Worm (Caenorhabditis elegans) whole organism, young adult: ENCODE results near the gene T26C5.3.

Experiments
- B0035.1 ChIP-seq: sonication (generic microtip); optimal IDR thresholded peaks from 2 replicates; lab custom pipeline; 2016; ENCODE audit warnings: missing genetic modification characterization, mild to moderate bottlenecking, missing compliant biosample characterization, missing genotype, missing genetic modification reagents
- F23B12.7 ChIP-seq: sonication (generic microtip); optimal IDR thresholded peaks from 2 replicates; lab custom pipeline; 2017; ENCODE audit warnings: missing genetic modification characterization, mild to moderate bottlenecking, missing compliant biosample characterization, antibody characterized with exemption, moderate library complexity; ENCODE audit not compliant: insufficient read depth
- F37B4.10 ChIP-seq: fragments of 200-800 bp; sonication (Bioruptor generic); IDR thresholded peaks from 2 replicates; pipeline ENCODE4 v1.3.6; 2022; ENCODE audit warnings: missing genetic modification characterization, missing compliant biosample characterization
- F52B5.7 ChIP-seq: sonication (generic microtip); optimal IDR thresholded peaks from 2 replicates; lab custom pipeline; 2016; ENCODE audit warnings: mild to moderate bottlenecking, missing genetic modification characterization, missing compliant biosample characterization
- F55B11.4 ChIP-seq: sonication (generic microtip); optimal IDR thresholded peaks from 2 replicates; lab custom pipeline; 2016; ENCODE audit warnings: missing compliant biosample characterization, missing genetic modification characterization, borderline replicate concordance; ENCODE audit not compliant: insufficient read depth
- Y53G8AR.9 ChIP-seq: fragments of 200-800 bp; sonication (Bioruptor generic); conservative IDR thresholded peaks from 2 replicates; pipeline ENCODE4 v1.3.6; 2022; ENCODE audit warnings: missing genetic modification reagents, missing genetic modification characterization, missing compliant biosample characterization
- Y56A3A.18 ChIP-seq: fragments of 200-800 bp; sonication (Bioruptor generic); IDR thresholded peaks from 2 replicates; pipeline ENCODE4 v1.3.6; 2022; ENCODE audit warnings: missing genetic modification reagents, missing genetic modification characterization, missing compliant biosample characterization
- atf-7 ChIP-seq: sonication (generic microtip); optimal IDR thresholded peaks from 2 replicates; lab custom pipeline; 2017; ENCODE audit warnings: mild to moderate bottlenecking, missing genetic modification characterization, missing compliant biosample characterization
- ceh-100 ChIP-seq: fragments of 200-800 bp; sonication (Bioruptor generic); IDR thresholded peaks from 2 replicates; pipeline ENCODE4 v1.3.6; 2022; ENCODE audit warnings: missing genetic modification reagents, missing genetic modification characterization, missing compliant biosample characterization
- ceh-27 ChIP-seq: fragments of 200-800 bp; sonication (Bioruptor generic); optimal IDR thresholded peaks from 2 replicates; lab custom pipeline; 2018; ENCODE audit warnings: mild to moderate bottlenecking, missing genetic modification characterization, moderate library complexity, missing compliant biosample characterization
- ceh-40 ChIP-seq: fragments of 200-800 bp; sonication (Bioruptor generic); IDR thresholded peaks from 2 replicates; pipeline ENCODE4 v1.3.6; 2022; ENCODE audit warnings: missing genetic modification characterization, missing compliant biosample characterization
- ceh-79 ChIP-seq: sonication (generic microtip); optimal IDR thresholded peaks from 2 replicates; lab custom pipeline; 2017; ENCODE audit warnings: mild to moderate bottlenecking, missing genetic modification characterization, missing compliant biosample characterization
- gei-17 ChIP-seq: fragments of 200-800 bp; sonication (Bioruptor generic); optimal IDR thresholded peaks from 2 replicates; lab custom pipeline; 2018; ENCODE audit warnings: mild to moderate bottlenecking, missing genetic modification characterization, missing compliant biosample characterization
- hmg-1.2 ChIP-seq: fragments of 200-800 bp; sonication (Bioruptor generic); IDR thresholded peaks from 2 replicates; pipeline ENCODE4 v1.3.6; 2022; ENCODE audit warnings: missing genetic modification reagents, missing genetic modification characterization, missing compliant biosample characterization
- let-607 ChIP-seq, 2 experiments: fragments of 200-800 bp in 1 of 2; sonication (Bioruptor generic) in 1 of 2; sonication (generic microtip) in 1 of 2; optimal IDR thresholded peaks; 2 replicates each; lab custom pipeline; 2016 to 2018; ENCODE audit warnings: mild to moderate bottlenecking in 2 of 2, missing compliant biosample characterization in 2 of 2, missing genetic modification characterization in 2 of 2, moderate library complexity in 2 of 2, missing genotype in 1 of 2
- lin-54 ChIP-seq: fragments of 200-800 bp; sonication (Bioruptor generic); optimal IDR thresholded peaks from 2 replicates; lab custom pipeline; 2018; ENCODE audit warnings: mild to moderate bottlenecking, missing genetic modification characterization, missing compliant biosample characterization
- lir-1 ChIP-seq: fragments of 200-800 bp; sonication (Bioruptor generic); conservative IDR thresholded peaks from 2 replicates; pipeline ENCODE4 v1.3.6; 2022; ENCODE audit warnings: missing genetic modification reagents, missing genetic modification characterization, missing compliant biosample characterization
- mcd-1 ChIP-seq: fragments of 200-800 bp; sonication (Bioruptor generic); IDR thresholded peaks from 2 replicates; pipeline ENCODE4 v1.3.6; 2022; ENCODE audit warnings: missing genetic modification reagents, missing genetic modification characterization, missing compliant biosample characterization
- mel-28 ChIP-seq: sonication (generic microtip); optimal IDR thresholded peaks from 2 replicates; lab custom pipeline; 2016; ENCODE audit warnings: borderline replicate concordance, mild to moderate bottlenecking, missing genetic modification characterization, missing compliant biosample characterization
- nfyb-1 ChIP-seq: fragments of 200-800 bp; sonication (Bioruptor generic); IDR thresholded peaks from 2 replicates; pipeline ENCODE4 v1.3.6; 2022; ENCODE audit warnings: missing genetic modification reagents, missing genetic modification characterization, missing compliant biosample characterization
- nhr-179 ChIP-seq: sonication (generic microtip); optimal IDR thresholded peaks from 2 replicates; lab custom pipeline; 2016; ENCODE audit warnings: mild to moderate bottlenecking, missing genetic modification characterization, missing compliant biosample characterization
- nhr-27 ChIP-seq: fragments of 200-800 bp; sonication (Bioruptor generic); optimal IDR thresholded peaks from 2 replicates; lab custom pipeline; 2018; ENCODE audit warnings: mild to moderate bottlenecking, missing genetic modification characterization, moderate library complexity, missing compliant biosample characterization
- nhr-80 ChIP-seq: sonication (generic microtip); optimal IDR thresholded peaks from 2 replicates; lab custom pipeline; 2016; ENCODE audit warnings: missing genetic modification characterization, missing compliant biosample characterization
- repo-1 ChIP-seq: sonication (generic microtip); optimal IDR thresholded peaks from 2 replicates; lab custom pipeline; 2017; ENCODE audit warnings: mild to moderate bottlenecking, missing genetic modification characterization, missing compliant biosample characterization
- rpc-1 ChIP-seq, 2 experiments: fragments of 150-350 bp in 1 of 2; sonication (generic microtip) in 1 of 2; optimal IDR thresholded peaks; 2 replicates each; lab custom pipeline; 2014 to 2018; ENCODE audit warnings: missing biosample characterization in 1 of 2, missing genetic modification characterization in 1 of 2, missing genetic modification reagents in 1 of 2, missing genotype in 1 of 2
- sdz-38 ChIP-seq: sonication (generic microtip); optimal IDR thresholded peaks from 2 replicates; lab custom pipeline; 2016; ENCODE audit warnings: missing genotype, missing genetic modification characterization, missing compliant biosample characterization
- snpc-4 ChIP-seq, 5 experiments: fragments of 150-350 bp in 1 of 5; sonication (generic microtip) in 4 of 5; optimal IDR thresholded peaks; 2 replicates each; lab custom pipeline; 2014 to 2018; ENCODE audit warnings: missing genetic modification characterization in 5 of 5, missing biosample characterization in 3 of 5, antibody characterized with exemption in 2 of 5, mild to moderate bottlenecking in 2 of 5, missing compliant biosample characterization in 2 of 5, missing genotype in 2 of 5, moderate library complexity in 2 of 5, missing genetic modification reagents in 1 of 5
- somi-1 ChIP-seq: fragments of 200-800 bp; sonication (Bioruptor generic); optimal IDR thresholded peaks from 2 replicates; lab custom pipeline; 2018; ENCODE audit warnings: mild to moderate bottlenecking, missing genetic modification characterization, missing compliant biosample characterization
- unc-62 ChIP-seq: fragments of 150-350 bp; optimal IDR thresholded peaks from 2 replicates; lab custom pipeline; 2014; ENCODE audit warnings: missing biosample characterization, missing genetic modification reagents, missing genetic modification characterization
- ztf-18 ChIP-seq: sonication (generic microtip); optimal IDR thresholded peaks from 2 replicates; lab custom pipeline; 2016; ENCODE audit warnings: missing genotype, mild to moderate bottlenecking, missing genetic modification characterization, missing compliant biosample characterization
- ztf-28 ChIP-seq: fragments of 200-800 bp; sonication (Bioruptor generic); IDR thresholded peaks from 2 replicates; pipeline ENCODE4 v1.3.6; 2022; ENCODE audit warnings: missing genetic modification reagents, missing genetic modification characterization, missing compliant biosample characterization

The T26C5.3 gene

ce11 chrII:9277153-9277552 lies 40.8 kb downstream of the T26C5.3 start:
- TF ChIP-seq ceh-40 (GFP tag; lab: Robert Waterston, UW) (no peak), B0035.1 (no peak), F23B12.7 (tag; lab: Kevin White, UChicago) (no peak), mcd-1 (GFP tag; lab: Robert Waterston, UW) (no peak), lin-54 (GFP tag; lab: Kevin White, UChicago) (no peak), rpc-1 (optimal IDR thresholded peaks at IDR 0.05; lab: Kevin White, UChicago) (no peak), rpc-1 (tag; optimal IDR thresholded peaks at IDR 0.05; lab: Kevin White, UChicago) (no peak), nhr-27 (tag; lab: Kevin White, UChicago) (no peak), Y56A3A.18 (GFP tag; lab: Robert Waterston, UW) (no peak), gei-17 (GFP tag; lab: Kevin White, UChicago) (no peak)

ce11 chrII:9279016-9279415 lies 42.6 kb downstream of the T26C5.3 start:
- TF ChIP-seq atf-7 (no peak), nhr-179 (no peak), Y53G8AR.9 (GFP tag; lab: Robert Waterston, UW) (0 out of 2 replicates have a peak, but pooled peaks have one; percentile 36)

- TF ChIP-seq F55B11.4 (tag; lab: Kevin White, UChicago) (no peak), mel-28 (tag; lab: Kevin White, UChicago) (no peak), F52B5.7 (tag; lab: Kevin White, UChicago) (no peak), nfyb-1 (GFP tag; lab: Robert Waterston, UW) (0 out of 2 replicates have a peak, but pooled peaks have one; percentile 20), unc-62 (GFP tag; lab: Kevin White, UChicago) (peak; percentile 49), F37B4.10 (GFP tag; lab: Robert Waterston, UW) (no peak), ceh-27 (GFP tag; lab: Kevin White, UChicago) (no peak), ceh-79 (no peak), rpc-1 (optimal IDR thresholded peaks at IDR 0.05; lab: Kevin White, UChicago) (no peak), rpc-1 (tag; optimal IDR thresholded peaks at IDR 0.05; lab: Kevin White, UChicago) (no peak), lir-1 (GFP tag; lab: Robert Waterston, UW) (no peak), snpc-4 (GFP tag; optimal IDR thresholded peaks at IDR 0.05; lab: Kevin White, UChicago) (no peak), snpc-4 (tag; optimal IDR thresholded peaks at IDR 0.05; lab: Kevin White, UChicago) (no peak), sdz-38 (tag; lab: Kevin White, UChicago) (no peak), nhr-80 (peak; percentile 61), let-607 (tag; optimal IDR thresholded peaks at IDR 0.05; lab: Kevin White, UChicago) (peak in 1 of 2 experiments; percentile 51), ztf-18 (no peak)
These were observed 43.8 kb downstream of the T26C5.3 start, which contains the start of gene gldi-3 for ce11 chrII:9280048-9280772. Gene gldi-3, minus strand, starts transcription at chrII:9280098.

ce11 chrII:9280846-9281245 lies 44.5 kb downstream of the T26C5.3 start:
- TF ChIP-seq repo-1 (tag; lab: Kevin White, UChicago): no peak
- TF ChIP-seq ztf-28 (GFP tag; lab: Robert Waterston, UW): no peak
- TF ChIP-seq ceh-100 (GFP tag; lab: Robert Waterston, UW): no peak
- no peak for TF ChIP-seq hmg-1.2 (GFP tag; lab: Robert Waterston, UW)
- no peak for TF ChIP-seq somi-1
- TF ChIP-seq, all 124 proteins: peak for 0
